Worm (Caenorhabditis elegans): ENCODE measurements around the gene lip-1.

lip-1 gene

ce11 chrIV:6842470-6843008 is at the start of gene lip-1 (continued):
- TF ChIP-seq nfya-1 (tag; optimal IDR thresholded peaks at IDR 0.05; ENCODE audit: borderline replicate concordance, insufficient read depth) (no peak), F39B2.1 (GFP tag; IDR thresholded peaks at IDR 0.05) (no peak), egrh-3 (GFP tag; IDR thresholded peaks at IDR 0.05) (no peak), tbx-9 (tag; optimal IDR thresholded peaks at IDR 0.05; ENCODE audit: borderline replicate concordance) (no peak), athp-1 (tag; optimal IDR thresholded peaks at IDR 0.05) (no peak), ZK185.1 (tag; optimal IDR thresholded peaks at IDR 0.05; ENCODE audit: poor library complexity, severe bottlenecking) (no peak), lin-54 (GFP tag; optimal IDR thresholded peaks at IDR 0.05) (peak; percentile 50), aptf-3 (GFP tag; IDR thresholded peaks at IDR 0.05) (no peak), dpl-1 (GFP tag; optimal IDR thresholded peaks at IDR 0.05) (peak; percentile 73), lsy-27 (tag; optimal IDR thresholded peaks at IDR 0.05; ENCODE audit: borderline replicate concordance, insufficient read depth) (no peak), B0019.2 (GFP tag; conservative IDR thresholded peaks at IDR 0.05) (peak; percentile 28; the same call in 1 of the 2 replicates), die-1 (tag; optimal IDR thresholded peaks at IDR 0.05) (no peak), madf-3 (GFP tag; IDR thresholded peaks at IDR 0.05) (no peak), ztf-28 (GFP tag; IDR thresholded peaks at IDR 0.05) (no peak), ztf-26 (tag; optimal IDR thresholded peaks at IDR 0.05) (no peak), ztf-25 (GFP tag; IDR thresholded peaks at IDR 0.05) (no peak), ztf-3 (GFP tag; optimal IDR thresholded peaks at IDR 0.05) (no peak), ama-1 (optimal IDR thresholded peaks at IDR 0.05) (no peak), ama-1 (GFP tag; optimal IDR thresholded peaks at IDR 0.05) (no peak), aptf-2 (GFP tag; conservative IDR thresholded peaks at IDR 0.05) (no peak), Y56A3A.18 (GFP tag; IDR thresholded peaks at IDR 0.05) (no peak), xnd-1 (tag; optimal IDR thresholded peaks at IDR 0.05) (peak; percentile 69), fkh-3 (tag; optimal IDR thresholded peaks at IDR 0.05) (no peak), attf-6 (GFP tag; IDR thresholded peaks at IDR 0.05) (no peak), sptf-2 (GFP tag; optimal IDR thresholded peaks at IDR 0.05) (no peak), him-1 (tag; optimal IDR thresholded peaks at IDR 0.05) (peak; percentile 30), mcd-1 (GFP tag; IDR thresholded peaks at IDR 0.05) (no peak), lin-26 (GFP tag; IDR thresholded peaks at IDR 0.05) (no peak), F23B12.7 (tag; optimal IDR thresholded peaks at IDR 0.05; ENCODE audit: insufficient read depth) (no peak), Y53G8AR.9 (GFP tag; conservative IDR thresholded peaks at IDR 0.05) (peak; percentile 32; the same call in 1 of the 2 replicates), snpc-3.4 (tag; optimal IDR thresholded peaks at IDR 0.05) (peak; percentile 22), hmg-20 (GFP tag; IDR thresholded peaks at IDR 0.05) (no peak), mel-28 (tag; optimal IDR thresholded peaks at IDR 0.05; ENCODE audit: borderline replicate concordance) (no peak), lin-35 (GFP tag; optimal IDR thresholded peaks at IDR 0.05) (no peak), K11D2.4 (GFP tag; IDR thresholded peaks at IDR 0.05) (no peak), F49E8.2 (tag; optimal IDR thresholded peaks at IDR 0.05; ENCODE audit: insufficient read depth) (peak; percentile 23), F10E7.11 (tag; optimal IDR thresholded peaks at IDR 0.05) (no peak), F52B5.7 (tag; optimal IDR thresholded peaks at IDR 0.05) (no peak)

- TF ChIP-seq lsl-1 (GFP tag; optimal IDR thresholded peaks at IDR 0.05), result peak; percentile 20
- TF ChIP-seq lin-26 (GFP tag; IDR thresholded peaks at IDR 0.05), result no peak
- no peak for TF ChIP-seq athp-1 (tag; optimal IDR thresholded peaks at IDR 0.05)
- no peak for TF ChIP-seq snpc-4 (GFP tag; optimal IDR thresholded peaks at IDR 0.05)
- TF ChIP-seq snpc-4 (tag; optimal IDR thresholded peaks at IDR 0.05), result peak in 1 of 4 experiments; percentile 40
- peak; percentile 18 for TF ChIP-seq lin-54 (GFP tag; optimal IDR thresholded peaks at IDR 0.05)
- TF ChIP-seq madf-8 (GFP tag; conservative IDR thresholded peaks at IDR 0.05), result 0 out of 2 replicates have a peak, but pooled peaks have one; percentile 11
- TF ChIP-seq ceh-58 (GFP tag; IDR thresholded peaks at IDR 0.05), result peak; percentile 88; the same call in 1 of the 2 replicates
- no peak for TF ChIP-seq sea-2 (GFP tag; IDR thresholded peaks at IDR 0.05)
- TF ChIP-seq attf-6 (GFP tag; IDR thresholded peaks at IDR 0.05), result peak; percentile 98
- TF ChIP-seq lir-1 (GFP tag; conservative IDR thresholded peaks at IDR 0.05), result no peak
- TF ChIP-seq ztf-18 (tag; optimal IDR thresholded peaks at IDR 0.05), result peak; percentile 35
These were observed 49.3 kb upstream of the lip-1 start for ce11 chrIV:6793310-6793966.

All from whole organism, young adult.